Worm (Caenorhabditis elegans) whole organism, young adult: ENCODE measurements around the gene T22D1.17.

Experiments
- B0019.2 ChIP-seq: fragments of 200-800 bp; sonication (Bioruptor generic); conservative IDR thresholded peaks from 2 replicates; pipeline ENCODE4 v1.3.6; 2022; ENCODE audit warnings: missing genetic modification reagents, missing genetic modification characterization, missing compliant biosample characterization
- B0336.3 ChIP-seq: fragments of 200-800 bp; sonication (Bioruptor generic); IDR thresholded peaks from 2 replicates; pipeline ENCODE4 v1.3.6; 2022; ENCODE audit warnings: missing genetic modification characterization, missing compliant biosample characterization
- Y67H2A.10 ChIP-seq: fragments of 200-800 bp; sonication (Bioruptor generic); conservative IDR thresholded peaks from 2 replicates; pipeline ENCODE4 v1.3.6; 2022; ENCODE audit warnings: missing genetic modification reagents, missing genetic modification characterization, missing compliant biosample characterization
- ceh-100 ChIP-seq: fragments of 200-800 bp; sonication (Bioruptor generic); IDR thresholded peaks from 2 replicates; pipeline ENCODE4 v1.3.6; 2022; ENCODE audit warnings: missing genetic modification reagents, missing genetic modification characterization, missing compliant biosample characterization
- ceh-40 ChIP-seq: fragments of 200-800 bp; sonication (Bioruptor generic); IDR thresholded peaks from 2 replicates; pipeline ENCODE4 v1.3.6; 2022; ENCODE audit warnings: missing genetic modification characterization, missing compliant biosample characterization
- dpl-1 ChIP-seq: fragments of 150-350 bp; optimal IDR thresholded peaks from 2 replicates; lab custom pipeline; 2014; ENCODE audit warnings: missing biosample characterization, missing genetic modification reagents, missing genetic modification characterization
- hmg-1.2 ChIP-seq: fragments of 200-800 bp; sonication (Bioruptor generic); IDR thresholded peaks from 2 replicates; pipeline ENCODE4 v1.3.6; 2022; ENCODE audit warnings: missing genetic modification reagents, missing genetic modification characterization, missing compliant biosample characterization
- nfya-1 ChIP-seq: sonication (generic microtip); optimal IDR thresholded peaks from 2 replicates; lab custom pipeline; 2017; ENCODE audit warnings: antibody characterized with exemption, missing compliant biosample characterization, missing genetic modification characterization, borderline replicate concordance; ENCODE audit not compliant: insufficient read depth
- pbrm-1 ChIP-seq: fragments of 200-800 bp; sonication (Bioruptor generic); IDR thresholded peaks from 2 replicates; pipeline ENCODE4 v1.3.6; 2022; ENCODE audit warnings: missing genetic modification reagents, missing genetic modification characterization, missing compliant biosample characterization
- sdz-38 ChIP-seq: sonication (generic microtip); optimal IDR thresholded peaks from 2 replicates; lab custom pipeline; 2016; ENCODE audit warnings: missing genotype, missing genetic modification characterization, missing compliant biosample characterization

ce11 chrIV:6878912-6879554, 26.8 kb upstream of the T22D1.17 start:
- TF ChIP-seq ceh-100 (GFP tag; lab: Robert Waterston, UW) (no peak), ceh-40 (no peak), hmg-1.2 (GFP tag; lab: Robert Waterston, UW) (no peak; the same call in 1 of the 2 replicates), dpl-1 (GFP tag; lab: Kevin White, UChicago) (no peak), pbrm-1 (GFP tag; lab: Robert Waterston, UW) (no peak), nfya-1 (tag; lab: Kevin White, UChicago) (no peak), B0019.2 (GFP tag; lab: Robert Waterston, UW) (no peak), sdz-38 (no peak), Y67H2A.10 (GFP tag; lab: Robert Waterston, UW) (no peak), B0336.3 (GFP tag; lab: Robert Waterston, UW) (no peak)
